Worm (Caenorhabditis elegans) whole organism, L3 larva: Measurements from ENCODE around the gene srv-19.
A peak's percentile ranks its signal among the peaks of the same experiment; 100 is the strongest.

Source experiments
- R02D3.7 ChIP-seq: fragments of 150-350 bp; optimal IDR thresholded peaks from 2 replicates; lab custom pipeline; 2014; ENCODE audit warnings: missing biosample characterization, missing genetic modification characterization
- ZK546.5 ChIP-seq: sonication (generic microtip); optimal IDR thresholded peaks from 2 replicates; lab custom pipeline; 2017; ENCODE audit warnings: missing biosample characterization, missing genetic modification characterization
- aly-2 ChIP-seq: fragments of 150-350 bp; optimal IDR thresholded peaks from 2 replicates; lab custom pipeline; 2014; ENCODE audit warnings: missing biosample characterization, missing genetic modification characterization
- ceh-16 ChIP-seq: sonication (generic microtip); optimal IDR thresholded peaks from 2 replicates; lab custom pipeline; 2017; ENCODE audit warnings: missing biosample characterization, missing genetic modification characterization
- ceh-28 ChIP-seq: fragments of 150-350 bp; optimal IDR thresholded peaks from 2 replicates; lab custom pipeline; 2014; ENCODE audit warnings: missing biosample characterization, missing genetic modification reagents, missing genetic modification characterization
- ceh-82 ChIP-seq: fragments of 150-350 bp; optimal IDR thresholded peaks from 2 replicates; lab custom pipeline; 2014; ENCODE audit warnings: missing biosample characterization, missing genetic modification characterization
- ceh-9 ChIP-seq: sonication (generic microtip); optimal IDR thresholded peaks from 2 replicates; lab custom pipeline; 2018; ENCODE audit warnings: missing biosample characterization, missing genetic modification characterization
- daf-12 ChIP-seq: fragments of 150-350 bp; optimal IDR thresholded peaks from 2 replicates; lab custom pipeline; 2014; ENCODE audit warnings: missing biosample characterization, missing genetic modification reagents, missing genetic modification characterization
- egl-5 ChIP-seq: fragments of 150-350 bp; optimal IDR thresholded peaks from 2 replicates; lab custom pipeline; 2017; ENCODE audit warnings: missing biosample characterization, missing genetic modification reagents, missing genetic modification characterization, inconsistent platforms
- elt-1 ChIP-seq: fragments of 150-350 bp; optimal IDR thresholded peaks from 2 replicates; lab custom pipeline; 2014; ENCODE audit warnings: missing biosample characterization, missing genetic modification characterization
- elt-2 ChIP-seq: sonication (generic microtip); optimal IDR thresholded peaks from 2 replicates; lab custom pipeline; 2016; ENCODE audit warnings: missing genetic modification reagents, mild to moderate bottlenecking, missing genetic modification characterization, missing compliant biosample characterization
- elt-3 ChIP-seq, 3 experiments: fragments of 150-350 bp in 1 of 3; sonication (generic microtip) in 2 of 3; optimal IDR thresholded peaks; 2 replicates in 2 of 3; 4 replicates in 1 of 3; lab custom pipeline; 2014 to 2017; ENCODE audit warnings: missing biosample characterization in 3 of 3, missing genetic modification characterization in 3 of 3
- eor-1 ChIP-seq, 2 experiments: fragments of 150-350 bp; optimal IDR thresholded peaks; 2 replicates each; lab custom pipeline; 2014 to 2018; ENCODE audit warnings: missing biosample characterization in 2 of 2, missing genetic modification characterization in 2 of 2
- fkh-10 ChIP-seq: sonication (generic microtip); optimal IDR thresholded peaks from 2 replicates; lab custom pipeline; 2017; ENCODE audit warnings: missing biosample characterization, missing genetic modification reagents, missing genetic modification characterization
- fos-1 ChIP-seq: fragments of 150-350 bp; optimal IDR thresholded peaks from 2 replicates; lab custom pipeline; 2014; ENCODE audit warnings: missing biosample characterization, missing genetic modification characterization
- jun-1 ChIP-seq: fragments of 150-350 bp; optimal IDR thresholded peaks from 2 replicates; lab custom pipeline; 2014; ENCODE audit warnings: missing biosample characterization, missing genetic modification reagents, missing genetic modification characterization
- lin-15B ChIP-seq: fragments of 150-350 bp; optimal IDR thresholded peaks from 2 replicates; lab custom pipeline; 2014; ENCODE audit warnings: missing biosample characterization, missing genetic modification characterization
- lin-39 ChIP-seq: fragments of 150-350 bp; optimal IDR thresholded peaks from 2 replicates; lab custom pipeline; 2018; ENCODE audit warnings: missing biosample characterization, missing genetic modification reagents, missing genetic modification characterization
- lsy-12 ChIP-seq: sonication (generic microtip); optimal IDR thresholded peaks from 2 replicates; lab custom pipeline; 2016; ENCODE audit warnings: mild to moderate bottlenecking, missing genetic modification characterization, missing compliant biosample characterization
- mdl-1 ChIP-seq: fragments of 150-350 bp; optimal IDR thresholded peaks from 2 replicates; lab custom pipeline; 2014; ENCODE audit warnings: missing biosample characterization, missing genetic modification characterization
- mml-1 ChIP-seq: fragments of 150-350 bp; sonication (generic microtip); optimal IDR thresholded peaks from 3 replicates; lab custom pipeline; 2014; ENCODE audit warnings: missing biosample characterization, missing genetic modification characterization
- nfya-1 ChIP-seq: sonication (generic microtip); optimal IDR thresholded peaks from 2 replicates; lab custom pipeline; 2017; ENCODE audit warnings: missing genetic modification characterization, mild to moderate bottlenecking, missing compliant biosample characterization, antibody characterized with exemption, moderate library complexity; ENCODE audit not compliant: insufficient read depth
- nhr-12 ChIP-seq: fragments of 150-350 bp; optimal IDR thresholded peaks from 2 replicates; lab custom pipeline; 2014; ENCODE audit warnings: missing biosample characterization, missing genetic modification characterization
- nhr-28 ChIP-seq: fragments of 150-350 bp; optimal IDR thresholded peaks from 2 replicates; lab custom pipeline; 2014; ENCODE audit warnings: missing biosample characterization, missing genetic modification characterization
- nhr-43 ChIP-seq: sonication (generic microtip); optimal IDR thresholded peaks from 2 replicates; lab custom pipeline; 2016; ENCODE audit warnings: mild to moderate bottlenecking, missing genetic modification characterization, missing compliant biosample characterization; ENCODE audit not compliant: poor library complexity, severe bottlenecking
- nhr-67 ChIP-seq: fragments of 150-350 bp; optimal IDR thresholded peaks from 2 replicates; lab custom pipeline; 2014; ENCODE audit warnings: missing biosample characterization, missing genetic modification characterization
- pha-4 ChIP-seq: fragments of 150-350 bp; optimal IDR thresholded peaks from 2 replicates; lab custom pipeline; 2014; ENCODE audit warnings: missing biosample characterization, missing genetic modification reagents, missing genetic modification characterization
- pqm-1 ChIP-seq: fragments of 150-350 bp; optimal IDR thresholded peaks from 2 replicates; lab custom pipeline; 2017; ENCODE audit warnings: missing biosample characterization, missing genetic modification characterization, inconsistent platforms
- skn-1 ChIP-seq: fragments of 150-350 bp; optimal IDR thresholded peaks from 2 replicates; lab custom pipeline; 2014; ENCODE audit warnings: missing biosample characterization, missing genetic modification characterization
- snpc-4 ChIP-seq: fragments of 150-350 bp; optimal IDR thresholded peaks from 2 replicates; lab custom pipeline; 2014; ENCODE audit warnings: missing biosample characterization, missing genetic modification characterization
- tbx-2 ChIP-seq: sonication (generic microtip); optimal IDR thresholded peaks from 2 replicates; lab custom pipeline; 2016; ENCODE audit warnings: mild to moderate bottlenecking, missing genetic modification characterization, missing compliant biosample characterization
- unc-39 ChIP-seq: sonication (generic microtip); optimal IDR thresholded peaks from 4 replicates; lab custom pipeline; 2017; ENCODE audit warnings: missing biosample characterization, missing genetic modification characterization
- unc-62 ChIP-seq: fragments of 150-350 bp; sonication (generic microtip); optimal IDR thresholded peaks from 4 replicates; lab custom pipeline; 2014; ENCODE audit warnings: missing biosample characterization, missing genetic modification reagents, missing genetic modification characterization
- zag-1 ChIP-seq: fragments of 150-350 bp; optimal IDR thresholded peaks from 2 replicates; lab custom pipeline; 2014; ENCODE audit warnings: missing biosample characterization, missing genetic modification characterization
- ztf-11 ChIP-seq: fragments of 150-350 bp; optimal IDR thresholded peaks from 2 replicates; lab custom pipeline; 2014; ENCODE audit warnings: missing biosample characterization, missing genetic modification characterization
- ztf-4 ChIP-seq: fragments of 150-350 bp; optimal IDR thresholded peaks from 2 replicates; lab custom pipeline; 2014; ENCODE audit warnings: missing biosample characterization, missing genetic modification characterization

Gene srv-19

DNA sequence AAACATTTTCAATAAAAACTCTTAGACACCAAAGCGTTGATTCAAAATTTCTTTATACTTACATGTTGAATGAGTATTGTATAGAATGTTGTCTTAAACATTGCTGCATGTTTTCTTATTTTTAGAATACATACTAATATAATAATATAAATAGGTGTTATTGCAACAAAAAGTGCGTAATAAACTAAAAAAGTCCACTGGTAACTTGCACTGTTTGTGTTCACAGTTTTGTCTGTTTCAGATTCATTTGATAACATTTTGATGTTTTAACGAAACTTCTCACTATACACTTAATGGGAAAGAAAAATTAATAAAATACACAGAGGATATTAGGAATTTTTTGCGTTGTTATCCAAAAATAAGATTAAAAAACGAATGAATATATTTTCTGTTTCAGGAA lies at the start of gene srv-19:
srv-19 (minus strand) TSS at position 101 of the 400 bp plus-strand sequence.
- TF ChIP-seq pha-4, result no peak
- no peak for TF ChIP-seq ceh-28 (tag; lab: Kevin White, UChicago)
- TF ChIP-seq nhr-28 (tag; lab: Kevin White, UChicago), result no peak
- no peak for TF ChIP-seq ZK546.5 (tag; lab: Kevin White, UChicago)
- TF ChIP-seq ztf-11, result no peak
- no peak for TF ChIP-seq nhr-67 (tag; lab: Kevin White, UChicago)
- no peak for TF ChIP-seq snpc-4 (tag; lab: Kevin White, UChicago)
- TF ChIP-seq nfya-1, result no peak
- TF ChIP-seq, all 47 proteins: peak for 0

DNA sequence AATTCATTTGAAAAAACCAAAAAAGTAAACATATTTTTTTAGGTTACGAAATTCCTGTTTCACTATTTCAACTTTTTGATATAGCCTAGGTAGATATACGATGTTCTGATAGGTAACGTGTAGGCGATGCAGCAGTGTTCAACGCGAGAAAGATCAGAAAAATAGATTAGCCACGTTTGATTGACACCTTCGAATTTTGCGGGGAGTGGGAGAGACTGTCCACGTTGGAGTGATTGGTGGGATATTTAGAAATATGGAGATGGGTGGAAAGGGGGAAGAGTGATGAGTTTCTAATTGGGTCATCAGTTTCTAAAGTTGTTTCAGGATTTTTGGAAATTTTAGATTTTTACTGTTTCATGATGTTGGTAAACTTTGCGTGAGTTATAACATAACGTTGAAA lies 49.4 kb upstream of the srv-19 start:
- TF ChIP-seq tbx-2 (no peak), mml-1 (tag; lab: Kevin White, UChicago) (no peak), daf-12 (tag; lab: Kevin White, UChicago) (no peak), ceh-9 (tag; lab: Kevin White, UChicago) (no peak), nhr-28 (tag; lab: Kevin White, UChicago) (no peak), pqm-1 (tag; lab: Kevin White, UChicago) (no peak), unc-62 (peak; percentile 5)

DNA sequence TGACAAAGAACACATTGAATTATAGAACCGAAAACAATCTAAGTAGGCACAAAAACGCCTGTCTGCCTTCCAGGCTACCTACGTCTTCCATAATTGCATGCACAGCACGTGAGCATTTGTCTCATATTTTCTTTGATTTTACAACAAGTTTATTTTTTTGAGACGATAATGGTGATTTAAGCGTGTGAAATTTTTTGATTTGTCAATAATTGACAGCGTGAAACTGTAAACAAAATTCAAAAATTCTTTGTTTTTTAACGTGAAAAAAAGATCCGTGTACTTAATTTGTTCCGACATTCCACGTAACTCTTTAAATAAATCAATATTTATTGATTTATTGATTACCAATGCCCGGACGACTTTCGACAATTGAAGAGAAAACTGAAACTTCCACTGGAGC lies 43.3 kb upstream of the srv-19 start, which contains the start of gene dhhc-13:
dhhc-13 (plus strand) TSS at position 301 of the 400 bp plus-strand sequence.
- no peak for TF ChIP-seq ceh-28 (tag; lab: Kevin White, UChicago)
- TF ChIP-seq R02D3.7, result no peak
- no peak for TF ChIP-seq skn-1
- no peak for TF ChIP-seq elt-2 (tag; lab: Kevin White, UChicago)
- no peak for TF ChIP-seq ceh-82 (tag; lab: Kevin White, UChicago)
- no peak for TF ChIP-seq ceh-9 (tag; lab: Kevin White, UChicago)
- TF ChIP-seq lsy-12 (tag; lab: Kevin White, UChicago), result no peak
- TF ChIP-seq unc-39 (tag; lab: Kevin White, UChicago), result no peak
- TF ChIP-seq nhr-28 (tag; lab: Kevin White, UChicago), result no peak
- no peak for TF ChIP-seq nhr-67 (tag; lab: Kevin White, UChicago)
- TF ChIP-seq nhr-43 (tag; lab: Kevin White, UChicago), result no peak
- no peak for TF ChIP-seq elt-1
- no peak for TF ChIP-seq ztf-11
- TF ChIP-seq lin-15B (tag; lab: Kevin White, UChicago), result no peak

DNA sequence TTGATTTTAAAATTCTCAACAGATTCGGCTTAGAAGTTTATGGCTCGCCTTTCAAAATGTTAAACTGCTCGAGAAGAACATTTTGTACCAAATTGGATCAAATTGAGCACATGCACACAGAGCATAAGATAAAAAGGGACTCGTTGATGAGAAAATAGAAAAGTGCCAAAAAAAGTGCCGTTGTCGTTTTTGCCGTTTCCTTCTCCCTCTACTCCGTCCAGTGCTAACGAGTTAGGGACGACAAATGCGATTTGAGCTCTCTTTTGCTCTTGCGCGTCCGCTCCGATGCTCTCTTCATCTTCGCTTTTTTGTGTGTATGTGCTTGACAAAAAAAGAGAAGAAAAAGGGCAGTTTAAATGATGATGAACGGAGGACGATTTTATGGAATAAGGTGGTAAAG lies 41.4 kb upstream of the srv-19 start:
- TF ChIP-seq unc-62 (no peak), nhr-28 (tag; lab: Kevin White, UChicago) (no peak), fkh-10 (GFP tag; lab: Kevin White, UChicago) (peak; percentile 88), mdl-1 (no peak), tbx-2 (no peak)
- TF ChIP-seq, all 47 proteins: peak for 1

DNA sequence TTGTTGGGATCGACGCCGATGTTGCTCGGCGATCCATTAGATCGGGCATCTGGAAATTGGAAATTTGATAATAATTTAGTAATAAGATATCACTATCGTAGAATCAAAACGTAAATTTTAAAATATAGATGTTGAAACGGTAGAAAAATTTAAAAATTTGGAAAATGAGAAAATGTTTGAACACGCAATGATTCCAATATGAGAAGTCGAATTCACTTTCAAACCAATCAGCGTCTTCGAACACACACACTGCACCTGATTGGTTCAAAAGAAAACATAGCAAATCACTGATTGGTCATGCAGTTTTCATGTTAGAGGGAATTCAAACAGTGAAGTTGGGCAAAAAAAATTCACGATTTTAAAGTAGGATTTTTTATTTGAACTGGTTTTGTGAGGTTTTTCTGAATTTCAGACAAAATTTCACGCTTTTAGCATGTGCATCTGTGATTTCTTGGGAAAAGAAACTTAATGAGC lies 29.6 kb upstream of the srv-19 start, which contains the start of gene H04M03.12:
H04M03.12 (minus strand) TSS at position 51 of the 474 bp plus-strand sequence.
- TF ChIP-seq lsy-12 (tag; lab: Kevin White, UChicago), result no peak
- TF ChIP-seq nfya-1, result peak; percentile 67

DNA sequence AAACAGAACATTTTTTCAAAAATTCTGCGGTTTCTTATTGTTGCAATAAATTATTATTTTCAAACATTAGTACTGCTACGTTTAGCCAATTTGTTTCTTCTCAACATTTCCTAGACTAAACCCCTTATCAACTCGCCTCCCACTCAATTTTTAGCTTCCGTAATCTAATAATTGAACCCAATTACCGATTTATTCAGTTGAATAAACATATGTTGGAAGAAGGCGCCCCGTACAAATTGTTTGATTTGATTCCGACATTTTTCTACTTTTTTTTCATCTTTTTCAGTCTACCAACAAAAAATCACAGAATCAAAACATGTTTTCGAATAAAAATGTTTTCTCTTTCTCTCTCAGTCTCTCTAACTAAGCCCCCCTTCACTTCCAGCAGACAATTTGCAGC lies 29.0 kb upstream of the srv-19 start:
- TF ChIP-seq fos-1, result no peak
- no peak for TF ChIP-seq zag-1
- TF ChIP-seq ztf-4 (tag; lab: Kevin White, UChicago), result no peak
- TF ChIP-seq pha-4, result no peak
- no peak for TF ChIP-seq elt-3 (tag; optimal IDR thresholded peaks at IDR 0.05; lab: Kevin White, UChicago)
- TF ChIP-seq egl-5 (tag; lab: Kevin White, UChicago), result no peak
- TF ChIP-seq tbx-2, result no peak
- TF ChIP-seq R02D3.7, result no peak
- TF ChIP-seq eor-1 (tag; optimal IDR thresholded peaks at IDR 0.05; lab: Kevin White, UChicago), result no peak
- TF ChIP-seq ceh-9 (tag; lab: Kevin White, UChicago), result no peak
- no peak for TF ChIP-seq ceh-28 (tag; lab: Kevin White, UChicago)
- TF ChIP-seq mml-1 (tag; lab: Kevin White, UChicago), result no peak
- no peak for TF ChIP-seq unc-62
- no peak for TF ChIP-seq nfya-1
- no peak for TF ChIP-seq nhr-12
- no peak for TF ChIP-seq jun-1
- TF ChIP-seq ceh-16 (tag; lab: Kevin White, UChicago), result no peak
- no peak for TF ChIP-seq unc-39 (tag; lab: Kevin White, UChicago)
- no peak for TF ChIP-seq lin-39 (tag; lab: Kevin White, UChicago)
- TF ChIP-seq aly-2 (tag; lab: Kevin White, UChicago), result no peak
